Worm (Caenorhabditis elegans) whole organism, mixed stage, embryonic: ENCODE measurements around the gene chdh-1.

Experiments used
- M03D4.4 ChIP-seq: sonication (generic microtip); optimal IDR thresholded peaks from 2 replicates; lab custom pipeline; 2017; ENCODE audit warnings: mild to moderate bottlenecking, missing genetic modification characterization, missing compliant biosample characterization
- ces-1 ChIP-seq: fragments of 150-350 bp; optimal IDR thresholded peaks from 2 replicates; lab custom pipeline; 2014; ENCODE audit warnings: missing biosample characterization, missing genetic modification reagents, missing genetic modification characterization
- elt-1 ChIP-seq: sonication (generic microtip); optimal IDR thresholded peaks from 2 replicates; lab custom pipeline; 2017; ENCODE audit warnings: missing genetic modification characterization, mild to moderate bottlenecking, missing compliant biosample characterization, antibody characterized with exemption, moderate library complexity, borderline replicate concordance; ENCODE audit not compliant: insufficient read depth
- mab-5 ChIP-seq: fragments of 150-350 bp; optimal IDR thresholded peaks from 2 replicates; lab custom pipeline; 2014; ENCODE audit warnings: missing biosample characterization, missing genetic modification characterization
- nhr-28 ChIP-seq: fragments of 150-350 bp; optimal IDR thresholded peaks from 2 replicates; lab custom pipeline; 2014; ENCODE audit warnings: missing biosample characterization, missing genetic modification characterization
- nhr-76 ChIP-seq: sonication (generic microtip); optimal IDR thresholded peaks from 2 replicates; lab custom pipeline; 2017; ENCODE audit warnings: missing biosample characterization, missing genetic modification characterization
- ztf-11 ChIP-seq: fragments of 150-350 bp; optimal IDR thresholded peaks from 2 replicates; lab custom pipeline; 2014; ENCODE audit warnings: missing biosample characterization, missing genetic modification characterization

DNA sequence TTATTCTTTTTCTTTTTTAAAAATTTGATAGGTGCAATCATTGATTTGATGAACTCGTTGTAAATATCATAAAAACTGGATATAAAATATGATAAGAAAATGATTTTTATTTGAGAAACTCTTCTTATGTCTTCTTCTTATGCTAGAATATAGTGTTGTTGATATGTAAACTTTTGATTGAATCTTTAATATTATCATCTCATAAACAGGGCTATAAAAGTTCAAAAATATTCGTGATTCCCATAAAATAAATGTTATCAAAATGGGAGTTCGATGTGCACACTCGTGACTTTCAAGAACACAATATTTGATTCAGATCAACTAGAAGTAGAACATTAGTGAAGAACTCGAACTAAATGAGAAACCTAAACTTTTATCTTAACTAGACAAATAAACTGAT is 40.2 kb upstream of the chdh-1 start:
- TF ChIP-seq elt-1 (tag; lab: Kevin White, UChicago) (no peak), M03D4.4 (tag; lab: Kevin White, UChicago) (no peak), nhr-76 (tag; lab: Kevin White, UChicago) (no peak), mab-5 (tag; lab: Kevin White, UChicago) (no peak), nhr-28 (tag; lab: Kevin White, UChicago) (no peak), ces-1 (GFP tag; lab: Kevin White, UChicago) (no peak), ztf-11 (tag; lab: Kevin White, UChicago) (no peak)
